Worm (Caenorhabditis elegans): ENCODE measurements around the gene C09H10.9.

The C09H10.9 gene

DNA sequence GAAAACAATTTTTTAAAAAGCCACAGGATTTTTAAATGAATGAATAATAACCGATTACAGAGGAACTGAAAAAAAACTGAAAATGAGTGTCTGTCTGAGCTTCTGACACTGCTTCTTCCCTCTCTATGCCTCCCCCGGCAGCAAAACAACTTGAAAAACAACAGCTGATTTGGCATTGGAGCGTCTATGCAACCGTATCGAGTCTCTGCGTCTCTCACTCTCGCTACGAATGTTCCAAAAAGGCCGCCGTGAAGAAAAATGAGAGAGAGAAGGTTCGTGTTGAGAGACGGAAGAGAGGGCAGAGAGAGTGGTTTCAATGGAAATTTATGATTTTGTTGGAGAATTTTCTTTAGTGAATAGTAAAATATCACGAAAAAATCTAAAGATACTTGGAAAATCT is 1.2 kb upstream of the C09H10.9 start (continued):
- TF ChIP-seq lin-54 (GFP tag; optimal IDR thresholded peaks at IDR 0.05), result no peak
- TF ChIP-seq K11D2.4 (GFP tag; IDR thresholded peaks at IDR 0.05), result no peak
- peak; percentile 26 for TF ChIP-seq F23B12.7 (tag; optimal IDR thresholded peaks at IDR 0.05; ENCODE audit: insufficient read depth)
- TF ChIP-seq mxl-1 (tag; optimal IDR thresholded peaks at IDR 0.05), result no peak
- TF ChIP-seq nfyb-1 (GFP tag; IDR thresholded peaks at IDR 0.05), result no peak
- no peak for TF ChIP-seq B0336.3 (GFP tag; IDR thresholded peaks at IDR 0.05)
- no peak for TF ChIP-seq ztf-25 (GFP tag; IDR thresholded peaks at IDR 0.05)
- no peak for TF ChIP-seq F49E8.2 (tag; optimal IDR thresholded peaks at IDR 0.05; ENCODE audit: insufficient read depth)
- no peak for TF ChIP-seq Y53F4B.3 (GFP tag; IDR thresholded peaks at IDR 0.05)
- TF ChIP-seq ztf-3 (GFP tag; optimal IDR thresholded peaks at IDR 0.05), result no peak
- TF ChIP-seq ceh-100 (GFP tag; IDR thresholded peaks at IDR 0.05), result no peak
- peak; percentile 68 for TF ChIP-seq nhr-80 (tag; optimal IDR thresholded peaks at IDR 0.05)
- TF ChIP-seq nhr-179 (tag; optimal IDR thresholded peaks at IDR 0.05), result no peak
- peak; percentile 60 for TF ChIP-seq zfh-2 (GFP tag; conservative IDR thresholded peaks at IDR 0.05)
- TF ChIP-seq snpc-3.4 (tag; optimal IDR thresholded peaks at IDR 0.05), result no peak
- TF ChIP-seq lin-26 (GFP tag; IDR thresholded peaks at IDR 0.05), result no peak
- no peak for TF ChIP-seq ama-1 (optimal IDR thresholded peaks at IDR 0.05)
- TF ChIP-seq ama-1 (GFP tag; optimal IDR thresholded peaks at IDR 0.05), result no peak
- no peak for TF ChIP-seq F57A8.1 (GFP tag; optimal IDR thresholded peaks at IDR 0.05)
- TF ChIP-seq nfya-2 (GFP tag; IDR thresholded peaks at IDR 0.05), result no peak
- no peak for TF ChIP-seq Y67H2A.10 (GFP tag; conservative IDR thresholded peaks at IDR 0.05)
- no peak for TF ChIP-seq him-1 (tag; optimal IDR thresholded peaks at IDR 0.05)
- no peak for TF ChIP-seq ekl-4 (GFP tag; IDR thresholded peaks at IDR 0.05)
- TF ChIP-seq Y56A3A.18 (GFP tag; IDR thresholded peaks at IDR 0.05), result no peak
- no peak for TF ChIP-seq F55B11.4 (tag; optimal IDR thresholded peaks at IDR 0.05; ENCODE audit: borderline replicate concordance, insufficient read depth)
- TF ChIP-seq egl-44 (GFP tag; IDR thresholded peaks at IDR 0.05), result no peak
- TF ChIP-seq cebp-2 (GFP tag; IDR thresholded peaks at IDR 0.05), result no peak
- TF ChIP-seq madf-6 (GFP tag; IDR thresholded peaks at IDR 0.05), result no peak
- no peak for TF ChIP-seq B0035.1 (tag; optimal IDR thresholded peaks at IDR 0.05)
- no peak for TF ChIP-seq Y95B8A.8 (GFP tag; IDR thresholded peaks at IDR 0.05)
- TF ChIP-seq let-526 (GFP tag; IDR thresholded peaks at IDR 0.05), result no peak
- no peak for TF ChIP-seq cebp-1 (GFP tag; IDR thresholded peaks at IDR 0.05)
- peak; percentile 47 for TF ChIP-seq cebp-1 (tag; optimal IDR thresholded peaks at IDR 0.05)
- no peak for TF ChIP-seq bed-2 (GFP tag; IDR thresholded peaks at IDR 0.05)
- TF ChIP-seq sptf-2 (GFP tag; optimal IDR thresholded peaks at IDR 0.05), result no peak
- TF ChIP-seq ets-4 (GFP tag; optimal IDR thresholded peaks at IDR 0.05), result no peak
- no peak for TF ChIP-seq C17E4.6 (GFP tag; IDR thresholded peaks at IDR 0.05)
- TF ChIP-seq lsy-27 (tag; optimal IDR thresholded peaks at IDR 0.05; ENCODE audit: borderline replicate concordance, insufficient read depth), result no peak
- TF ChIP-seq nhr-90 (tag; optimal IDR thresholded peaks at IDR 0.05), result no peak
- TF ChIP-seq F52B5.7 (tag; optimal IDR thresholded peaks at IDR 0.05), result no peak
- TF ChIP-seq ZK185.1 (tag; optimal IDR thresholded peaks at IDR 0.05; ENCODE audit: poor library complexity, severe bottlenecking), result no peak
- peak; percentile 44 for TF ChIP-seq K12H6.12 (tag; optimal IDR thresholded peaks at IDR 0.05)
- TF ChIP-seq dpff-1 (tag; optimal IDR thresholded peaks at IDR 0.05), result no peak
- TF ChIP-seq attf-3 (GFP tag; conservative IDR thresholded peaks at IDR 0.05), result peak; percentile 51; the same call in 1 of the 2 replicates
- TF ChIP-seq hmg-20 (GFP tag; IDR thresholded peaks at IDR 0.05), result no peak
- no peak for TF ChIP-seq B0261.1 (tag; optimal IDR thresholded peaks at IDR 0.05)
- TF ChIP-seq F33H1.4 (GFP tag; IDR thresholded peaks at IDR 0.05), result no peak
- no peak for TF ChIP-seq unc-130 (GFP tag; optimal IDR thresholded peaks at IDR 0.05)
- TF ChIP-seq ceh-40 (GFP tag; IDR thresholded peaks at IDR 0.05), result no peak
- TF ChIP-seq D2030.7 (GFP tag; IDR thresholded peaks at IDR 0.05), result no peak
